Fruit fly (Drosophila melanogaster): ENCODE results near the gene CG46281.

- TF ChIP-seq psq (optimal IDR thresholded peaks at IDR 0.05) (no peak), Myc (optimal IDR thresholded peaks at IDR 0.05) (no peak), h (optimal IDR thresholded peaks at IDR 0.05) (no peak)
Observed at dm6 chr3R:13047431-13047830, 17.3 kb upstream of the CG46281 start, which contains the start of gene CG31157.
